Worm (Caenorhabditis elegans) whole organism, L4 larva: ENCODE results near the gene kars-1.
A peak's percentile ranks its signal among the peaks of the same experiment; 100 is the strongest.

Experiments
- F49E8.2 ChIP-seq: sonication (generic microtip); optimal IDR thresholded peaks from 2 replicates; lab custom pipeline; 2016; ENCODE audit warnings: missing compliant biosample characterization, mild to moderate bottlenecking, missing genetic modification characterization, borderline replicate concordance
- R02D3.7 ChIP-seq: fragments of 150-350 bp; sonication (generic microtip); optimal IDR thresholded peaks from 3 replicates; lab custom pipeline; 2014; ENCODE audit warnings: missing biosample characterization, missing genetic modification characterization
- T26A8.4 ChIP-seq: fragments of 200-800 bp; sonication (Bioruptor generic); IDR thresholded peaks from 2 replicates; pipeline ENCODE4 v1.3.6; 2022; ENCODE audit warnings: missing genetic modification characterization, missing compliant biosample characterization
- Y5F2A.4 ChIP-seq: fragments of 200-800 bp; sonication (Bioruptor generic); optimal IDR thresholded peaks from 2 replicates; lab custom pipeline; 2018; ENCODE audit warnings: mild to moderate bottlenecking, missing genetic modification characterization, missing compliant biosample characterization
- Y75B8A.6 ChIP-seq: fragments of 200-800 bp; sonication (Bioruptor generic); IDR thresholded peaks from 2 replicates; pipeline ENCODE4 v1.3.6; 2022; ENCODE audit warnings: missing genetic modification reagents, missing genetic modification characterization, missing compliant biosample characterization
- ZK337.2 ChIP-seq: fragments of 200-800 bp; sonication (Bioruptor generic); IDR thresholded peaks from 2 replicates; pipeline ENCODE4 v1.3.6; 2022; ENCODE audit warnings: missing genetic modification reagents, missing genetic modification characterization, missing compliant biosample characterization
- aha-1 ChIP-seq: fragments of 150-350 bp; peaks from one replicate; lab custom pipeline; 2014; ENCODE audit warnings: missing biosample characterization, missing genetic modification characterization
- arid-1 ChIP-seq: fragments of 200-800 bp; sonication (Bioruptor generic); conservative IDR thresholded peaks from 2 replicates; pipeline ENCODE4 v1.3.6; 2022; ENCODE audit warnings: missing genetic modification reagents, missing genetic modification characterization, missing compliant biosample characterization
- attf-4 ChIP-seq: sonication (generic microtip); optimal IDR thresholded peaks from 3 replicates; lab custom pipeline; 2017; ENCODE audit warnings: missing biosample characterization, missing genetic modification characterization
- ceh-28 ChIP-seq: fragments of 150-350 bp; optimal IDR thresholded peaks from 2 replicates; lab custom pipeline; 2014; ENCODE audit warnings: missing biosample characterization, missing genetic modification reagents, missing genetic modification characterization
- ceh-44 ChIP-seq: fragments of 200-800 bp; sonication (Bioruptor generic); IDR thresholded peaks from 2 replicates; pipeline ENCODE4 v1.3.6; 2022; ENCODE audit warnings: missing genetic modification reagents, missing genetic modification characterization, missing compliant biosample characterization
- ces-1 ChIP-seq: fragments of 150-350 bp; sonication (generic microtip); optimal IDR thresholded peaks from 4 replicates; lab custom pipeline; 2014; ENCODE audit warnings: missing biosample characterization, missing genetic modification reagents, missing genetic modification characterization
- cey-2 ChIP-seq: sonication (generic microtip); optimal IDR thresholded peaks from 3 replicates; lab custom pipeline; 2017; ENCODE audit warnings: missing genetic modification characterization, mild to moderate bottlenecking, missing compliant biosample characterization, antibody characterized with exemption, borderline replicate concordance; ENCODE audit not compliant: insufficient read depth
- daf-16 ChIP-seq, 3 experiments: sonication (generic microtip); optimal IDR thresholded peaks; 2 replicates each; lab custom pipeline; 2016 to 2017; ENCODE audit warnings: missing genetic modification characterization in 3 of 3, missing genetic modification reagents in 3 of 3, mild to moderate bottlenecking in 2 of 3, missing compliant biosample characterization in 2 of 3, missing biosample characterization in 1 of 3, moderate library complexity in 1 of 3
- daf-19 ChIP-seq: fragments of 200-800 bp; sonication (Bioruptor generic); conservative IDR thresholded peaks from 2 replicates; pipeline ENCODE4 v1.3.6; 2022; ENCODE audit warnings: missing genetic modification characterization, missing compliant biosample characterization
- daf-8 ChIP-seq: fragments of 200-800 bp; sonication (Bioruptor generic); IDR thresholded peaks from 2 replicates; pipeline ENCODE4 v1.3.6; 2022; ENCODE audit warnings: missing genetic modification characterization, missing compliant biosample characterization
- dmd-6 ChIP-seq: fragments of 200-800 bp; sonication (Bioruptor generic); IDR thresholded peaks from 2 replicates; pipeline ENCODE4 v1.3.6; 2022; ENCODE audit warnings: missing genetic modification reagents, missing genetic modification characterization, missing compliant biosample characterization
- dmd-9 ChIP-seq: fragments of 200-800 bp; sonication (Bioruptor generic); IDR thresholded peaks from 2 replicates; pipeline ENCODE4 v1.3.6; 2022; ENCODE audit warnings: missing genetic modification reagents, missing genetic modification characterization, missing compliant biosample characterization
- dve-1 ChIP-seq: sonication (generic microtip); optimal IDR thresholded peaks from 2 replicates; lab custom pipeline; 2017; ENCODE audit warnings: antibody characterized with exemption, mild to moderate bottlenecking, missing genetic modification characterization, missing compliant biosample characterization; ENCODE audit not compliant: insufficient read depth
- fos-1 ChIP-seq: fragments of 150-350 bp; optimal IDR thresholded peaks from 2 replicates; lab custom pipeline; 2014; ENCODE audit warnings: missing biosample characterization, missing genetic modification characterization
- hif-1 ChIP-seq, 2 experiments: sonication (generic microtip); optimal IDR thresholded peaks; 2 replicates each; lab custom pipeline; 2016 to 2017; ENCODE audit warnings: missing compliant biosample characterization in 2 of 2, missing genetic modification characterization in 2 of 2, missing genetic modification reagents in 2 of 2, missing genotype in 2 of 2, mild to moderate bottlenecking in 1 of 2
- hlh-30 ChIP-seq: sonication (generic microtip); optimal IDR thresholded peaks from 2 replicates; lab custom pipeline; 2017; ENCODE audit warnings: antibody characterized with exemption, mild to moderate bottlenecking, missing genetic modification characterization, missing compliant biosample characterization; ENCODE audit not compliant: insufficient read depth
- jun-1 ChIP-seq: fragments of 150-350 bp; optimal IDR thresholded peaks from 2 replicates; lab custom pipeline; 2014; ENCODE audit warnings: missing biosample characterization, missing genetic modification reagents, missing genetic modification characterization
- lim-7 ChIP-seq: fragments of 200-800 bp; sonication (Bioruptor generic); IDR thresholded peaks from 2 replicates; pipeline ENCODE4 v1.3.6; 2022; ENCODE audit warnings: missing genetic modification characterization, missing compliant biosample characterization
- lin-29 ChIP-seq: fragments of 200-800 bp; sonication (Bioruptor generic); IDR thresholded peaks from 2 replicates; pipeline ENCODE4 v1.3.6; 2022; ENCODE audit warnings: missing genetic modification reagents, missing genetic modification characterization, missing compliant biosample characterization
- lsy-2 ChIP-seq, 2 experiments: fragments of 150-350 bp in 1 of 2; sonication (generic microtip) in 1 of 2; optimal IDR thresholded peaks; 2 replicates each; lab custom pipeline; 2014 to 2017; ENCODE audit warnings: missing biosample characterization in 2 of 2, missing genetic modification characterization in 2 of 2
- madf-9 ChIP-seq: fragments of 200-800 bp; sonication (Bioruptor generic); conservative IDR thresholded peaks from 2 replicates; pipeline ENCODE4 v1.3.6; 2022; ENCODE audit warnings: missing genetic modification reagents, missing genetic modification characterization, missing compliant biosample characterization
- mdl-1 ChIP-seq, 2 experiments: fragments of 150-350 bp in 1 of 2; sonication (generic microtip) in 1 of 2; optimal IDR thresholded peaks; 2 replicates each; lab custom pipeline; 2014 to 2017; ENCODE audit warnings: missing biosample characterization in 2 of 2, missing genetic modification characterization in 2 of 2
- mdt-29 ChIP-seq: fragments of 200-800 bp; sonication (Bioruptor generic); IDR thresholded peaks from 2 replicates; pipeline ENCODE4 v1.3.6; 2022; ENCODE audit warnings: missing genetic modification reagents, missing genetic modification characterization, missing compliant biosample characterization
- mes-2 ChIP-seq: sonication (generic microtip); optimal IDR thresholded peaks from 2 replicates; lab custom pipeline; 2016; ENCODE audit warnings: missing genotype, mild to moderate bottlenecking, missing genetic modification characterization, missing compliant biosample characterization; ENCODE audit not compliant: poor library complexity, severe bottlenecking
- mxl-2 ChIP-seq: fragments of 200-800 bp; sonication (Bioruptor generic); conservative IDR thresholded peaks from 2 replicates; pipeline ENCODE4 v1.3.6; 2022; ENCODE audit warnings: missing genetic modification reagents, missing genetic modification characterization, missing compliant biosample characterization
- nhr-102 ChIP-seq: sonication (generic microtip); optimal IDR thresholded peaks from 2 replicates; lab custom pipeline; 2016; ENCODE audit warnings: mild to moderate bottlenecking, missing genetic modification characterization, moderate library complexity, missing compliant biosample characterization
- nhr-11 ChIP-seq: fragments of 150-350 bp; optimal IDR thresholded peaks from 2 replicates; lab custom pipeline; 2014; ENCODE audit warnings: missing biosample characterization, missing genetic modification characterization
- nhr-237 ChIP-seq: sonication (generic microtip); optimal IDR thresholded peaks from 2 replicates; lab custom pipeline; 2017; ENCODE audit warnings: missing biosample characterization, missing genetic modification characterization
- nhr-28 ChIP-seq: fragments of 150-350 bp; optimal IDR thresholded peaks from 2 replicates; lab custom pipeline; 2014; ENCODE audit warnings: missing biosample characterization, missing genetic modification characterization
- nhr-48 ChIP-seq: sonication (generic microtip); optimal IDR thresholded peaks from 2 replicates; lab custom pipeline; 2016; ENCODE audit warnings: mild to moderate bottlenecking, missing genetic modification characterization, missing compliant biosample characterization
- nhr-6 ChIP-seq: fragments of 150-350 bp; optimal IDR thresholded peaks from 2 replicates; lab custom pipeline; 2014; ENCODE audit warnings: missing biosample characterization, missing genetic modification characterization
- pqm-1 ChIP-seq: sonication (generic microtip); optimal IDR thresholded peaks from 2 replicates; lab custom pipeline; 2017; ENCODE audit warnings: missing biosample characterization, missing genetic modification characterization
- saeg-2 ChIP-seq: fragments of 200-800 bp; sonication (Bioruptor generic); IDR thresholded peaks from 2 replicates; pipeline ENCODE4 v1.3.6; 2022; ENCODE audit warnings: missing genetic modification reagents, missing genetic modification characterization, missing compliant biosample characterization
- set-16 ChIP-seq: fragments of 200-800 bp; sonication (Bioruptor generic); IDR thresholded peaks from 2 replicates; pipeline ENCODE4 v1.3.6; 2022; ENCODE audit warnings: missing genetic modification reagents, missing genetic modification characterization, missing compliant biosample characterization
- tra-1 ChIP-seq: fragments of 200-800 bp; sonication (Bioruptor generic); IDR thresholded peaks from 2 replicates; pipeline ENCODE4 v1.3.6; 2022; ENCODE audit warnings: missing genetic modification reagents, missing genetic modification characterization, missing compliant biosample characterization
- unc-39 ChIP-seq: sonication (generic microtip); optimal IDR thresholded peaks from 2 replicates; lab custom pipeline; 2017; ENCODE audit warnings: missing biosample characterization, missing genetic modification characterization
- unc-62 ChIP-seq, 3 experiments: fragments of 150-350 bp in 1 of 3; sonication (generic microtip); optimal IDR thresholded peaks in 2 of 3; peaks in 1 of 3; 1 replicate in 1 of 3; 2 replicates in 2 of 3; lab custom pipeline; 2014 to 2017; ENCODE audit warnings: missing biosample characterization in 3 of 3, missing genetic modification characterization in 3 of 3, missing genetic modification reagents in 3 of 3, missing genotype in 1 of 3
- vab-7 ChIP-seq: fragments of 200-800 bp; sonication (Bioruptor generic); IDR thresholded peaks from 2 replicates; pipeline ENCODE4 v1.3.6; 2022; ENCODE audit warnings: missing genetic modification reagents, missing genetic modification characterization, missing compliant biosample characterization
- zip-11 ChIP-seq: fragments of 200-800 bp; sonication (Bioruptor generic); IDR thresholded peaks from 2 replicates; pipeline ENCODE4 v1.3.6; 2022; ENCODE audit warnings: missing genetic modification characterization, missing compliant biosample characterization
- zip-2 ChIP-seq: fragments of 150-350 bp; optimal IDR thresholded peaks from 2 replicates; lab custom pipeline; 2014; ENCODE audit warnings: missing biosample characterization, missing genetic modification characterization
- ztf-7 ChIP-seq: fragments of 150-350 bp; optimal IDR thresholded peaks from 2 replicates; lab custom pipeline; 2014; ENCODE audit warnings: missing biosample characterization, missing genetic modification characterization

Gene kars-1

DNA sequence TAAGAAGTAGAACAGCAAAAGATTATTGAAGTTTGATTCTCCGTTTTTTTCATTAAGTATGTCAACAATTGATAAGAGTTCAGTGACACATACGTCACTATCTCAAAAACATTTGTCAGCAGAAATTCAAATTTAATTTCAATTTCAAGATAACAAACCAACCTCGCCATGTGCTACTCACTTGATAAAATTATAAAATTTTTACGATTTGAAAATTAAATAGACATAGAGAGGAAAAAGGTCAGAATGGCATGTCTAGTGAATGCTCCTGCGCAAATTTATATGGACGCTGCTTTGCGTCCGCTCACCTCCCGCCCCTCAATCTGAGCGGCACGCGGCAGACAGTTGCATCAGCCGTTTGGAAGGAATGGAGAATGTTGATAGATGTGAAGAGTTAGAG, 12.0 kb downstream of the kars-1 start (continued):
- TF ChIP-seq mdl-1 (tag; optimal IDR thresholded peaks at IDR 0.05; lab: Kevin White, UChicago) (peak in 1 of 2 experiments; percentile 68), ces-1 (GFP tag; lab: Kevin White, UChicago) (no peak), arid-1 (no peak), nhr-11 (tag; lab: Kevin White, UChicago) (peak; percentile 29), daf-8 (GFP tag; lab: Robert Waterston, UW) (no peak), hif-1 (tag; optimal IDR thresholded peaks at IDR 0.05; lab: Kevin White, UChicago) (no peak), nhr-48 (tag; lab: Kevin White, UChicago) (peak; percentile 85), vab-7 (GFP tag; lab: Robert Waterston, UW) (no peak), lin-29 (GFP tag; lab: Robert Waterston, UW) (no peak), ztf-7 (tag; lab: Kevin White, UChicago) (no peak), set-16 (GFP tag; lab: Robert Waterston, UW) (no peak), unc-39 (tag; lab: Kevin White, UChicago) (no peak), dmd-9 (no peak), ZK337.2 (GFP tag; lab: Robert Waterston, UW) (no peak), hlh-30 (peak; percentile 46), nhr-6 (no peak), lim-7 (GFP tag; lab: Robert Waterston, UW) (no peak), zip-11 (no peak), zip-2 (tag; lab: Kevin White, UChicago) (peak; percentile 14), dve-1 (tag; lab: Kevin White, UChicago) (peak; percentile 84), saeg-2 (no peak), fos-1 (tag; lab: Kevin White, UChicago) (no peak), daf-19 (GFP tag; lab: Robert Waterston, UW) (no peak), R02D3.7 (tag; lab: Kevin White, UChicago) (no peak), attf-4 (tag; lab: Kevin White, UChicago) (no peak), mdt-29 (no peak), ceh-28 (tag; lab: Kevin White, UChicago) (no peak), nhr-28 (peak; percentile 28), T26A8.4 (GFP tag; lab: Robert Waterston, UW) (no peak), tra-1 (GFP tag; lab: Robert Waterston, UW) (peak; percentile 87), ceh-44 (GFP tag; lab: Robert Waterston, UW) (no peak), nhr-102 (tag; lab: Kevin White, UChicago) (peak; percentile 60), madf-9 (0 out of 2 replicates have a peak, but pooled peaks have one; percentile 28), mxl-2 (no peak), cey-2 (no peak)

DNA sequence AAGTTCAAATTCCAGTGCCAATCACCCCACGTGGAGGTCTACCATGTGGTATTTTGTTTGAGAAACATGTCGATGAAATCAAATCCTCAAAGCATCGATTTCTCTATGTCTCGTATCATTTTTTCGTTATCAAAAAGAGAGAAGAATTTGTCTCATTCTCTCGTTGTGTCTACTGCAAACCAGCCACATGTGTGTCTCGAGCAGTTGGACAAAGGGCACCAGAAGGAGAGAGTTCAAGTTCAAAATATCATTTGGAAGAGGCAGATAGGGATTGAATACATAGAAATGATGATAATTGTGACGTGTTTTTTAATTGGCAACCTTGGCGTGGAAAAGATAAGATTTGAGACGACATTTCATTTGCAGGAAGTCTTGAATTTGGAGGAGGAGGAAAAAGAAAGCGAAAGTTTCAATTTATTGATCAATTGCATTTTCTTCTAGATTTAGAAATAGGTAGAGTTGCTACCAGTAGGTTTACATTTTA, 12.9 kb downstream of the kars-1 start:
- TF ChIP-seq jun-1 (tag; lab: Kevin White, UChicago) (no peak), dmd-9 (no peak), daf-16 (GFP tag; optimal IDR thresholded peaks at IDR 0.05; lab: Kevin White, UChicago) (peak in 1 of 2 experiments; percentile 10), daf-16 (tag; optimal IDR thresholded peaks at IDR 0.05; lab: Kevin White, UChicago) (peak; percentile 62), cey-2 (peak; percentile 67), dmd-6 (GFP tag; lab: Robert Waterston, UW) (peak; percentile 84), arid-1 (0 out of 2 replicates have a peak, but pooled peaks have one; percentile 51), unc-62 (GFP tag; optimal IDR thresholded peaks at IDR 0.05 in 1 of 2; lab: Kevin White, UChicago) (peak in 1 of 2 experiments; percentile 82), unc-62 (tag; optimal IDR thresholded peaks at IDR 0.05; lab: Kevin White, UChicago) (no peak), nhr-28 (peak; percentile 66), mdl-1 (tag; optimal IDR thresholded peaks at IDR 0.05; lab: Kevin White, UChicago) (peak in 1 of 2 experiments; percentile 88), zip-11 (no peak), dve-1 (tag; lab: Kevin White, UChicago) (peak; percentile 69), pqm-1 (peak; percentile 57), ztf-7 (tag; lab: Kevin White, UChicago) (no peak), aha-1 (peak; percentile 80), nhr-48 (tag; lab: Kevin White, UChicago) (peak; percentile 45), ceh-44 (GFP tag; lab: Robert Waterston, UW) (no peak), lsy-2 (tag; optimal IDR thresholded peaks at IDR 0.05; lab: Kevin White, UChicago) (peak in 1 of 2 experiments; percentile 55), nhr-11 (tag; lab: Kevin White, UChicago) (no peak), Y5F2A.4 (GFP tag; lab: Kevin White, UChicago) (no peak), Y75B8A.6 (0 out of 2 replicates have a peak, but pooled peaks have one; percentile 82), hlh-30 (peak; percentile 85), nhr-237 (tag; lab: Kevin White, UChicago) (no peak), mes-2 (tag; lab: Kevin White, UChicago) (peak; percentile 37), F49E8.2 (tag; lab: Kevin White, UChicago) (no peak), set-16 (GFP tag; lab: Robert Waterston, UW) (no peak)
